Fruit fly (Drosophila melanogaster) whole organism, embryonic: ENCODE results near the gene CG14636.

Source experiments
- ATbp ChIP-seq: fragments of 200-800 bp; sonication (Bioruptor generic); optimal IDR thresholded peaks from 2 replicates; lab custom pipeline; 2017; ENCODE audit warnings: missing biosample characterization, mild to moderate bottlenecking, missing genetic modification characterization, missing genetic modification reagents
- Ada2b ChIP-seq: fragments of 200-800 bp; sonication (Bioruptor generic); IDR thresholded peaks from 2 replicates; pipeline ENCODE4 v1.3.6; 2022; ENCODE audit warnings: missing biosample characterization, missing genetic modification characterization
- Adf1 ChIP-seq: fragments of 200-800 bp; sonication (Bioruptor generic); IDR thresholded peaks from 2 replicates; pipeline ENCODE4 v1.3.6; 2022; ENCODE audit warnings: missing biosample characterization, missing genetic modification characterization
- CG10274 ChIP-seq: fragments of 200-800 bp; sonication (Bioruptor generic); optimal IDR thresholded peaks from 3 replicates; lab custom pipeline; 2017; ENCODE audit warnings: missing biosample characterization, mild to moderate bottlenecking, missing genetic modification characterization
- CG10431 ChIP-seq: fragments of 200-800 bp; sonication (Bioruptor generic); optimal IDR thresholded peaks from 3 replicates; lab custom pipeline; 2018; ENCODE audit warnings: missing biosample characterization, mild to moderate bottlenecking, missing genetic modification characterization
- CG10462 ChIP-seq: fragments of 200-800 bp; sonication (Bioruptor generic); optimal IDR thresholded peaks from 2 replicates; lab custom pipeline; 2016; ENCODE audit warnings: missing biosample characterization, missing genetic modification characterization
- CG13296 ChIP-seq: fragments of 200-800 bp; sonication (Bioruptor generic); optimal IDR thresholded peaks from 3 replicates; lab custom pipeline; 2018; ENCODE audit warnings: missing biosample characterization, mild to moderate bottlenecking, missing genetic modification characterization
- CG16863 ChIP-seq: fragments of 200-800 bp; sonication (Bioruptor generic); optimal IDR thresholded peaks from 3 replicates; lab custom pipeline; 2016; ENCODE audit warnings: missing biosample characterization, missing genetic modification characterization
- CG17385 ChIP-seq: fragments of 200-800 bp; sonication (Bioruptor generic); optimal IDR thresholded peaks from 3 replicates; lab custom pipeline; 2018; ENCODE audit warnings: missing biosample characterization, mild to moderate bottlenecking, missing genetic modification characterization
- CG2889 ChIP-seq: fragments of 200-800 bp; sonication (Bioruptor generic); IDR thresholded peaks from 3 replicates; pipeline ENCODE4 v1.3.6; 2022; ENCODE audit warnings: missing biosample characterization, missing genetic modification characterization
- CG32767 ChIP-seq: fragments of 200-800 bp; sonication (Bioruptor generic); IDR thresholded peaks from 2 replicates; pipeline ENCODE4 v1.3.6; 2022; ENCODE audit warnings: missing biosample characterization, missing genetic modification characterization
- CG33557 ChIP-seq: fragments of 200-800 bp; sonication (Bioruptor generic); optimal IDR thresholded peaks from 2 replicates; lab custom pipeline; 2019; ENCODE audit warnings: missing biosample characterization, mild to moderate bottlenecking, missing genetic modification characterization, moderate library complexity
- CG3726 ChIP-seq: fragments of 200-800 bp; sonication (Bioruptor generic); IDR thresholded peaks from 3 replicates; pipeline ENCODE4, ENCODE4 v1.3.6; 2022; ENCODE audit warnings: missing biosample characterization, missing genetic modification characterization
- CG4820 ChIP-seq: fragments of 200-800 bp; sonication (Bioruptor generic); optimal IDR thresholded peaks from 3 replicates; lab custom pipeline; 2016; ENCODE audit warnings: missing biosample characterization, missing genetic modification characterization
- CG5245 ChIP-seq: fragments of 200-800 bp; sonication (Bioruptor generic); optimal IDR thresholded peaks from 3 replicates; lab custom pipeline; 2016; ENCODE audit warnings: missing biosample characterization, missing genetic modification characterization
- CG5953 ChIP-seq: fragments of 200-800 bp; sonication (Bioruptor generic); IDR thresholded peaks from 2 replicates; pipeline ENCODE4 v1.3.6; 2022; ENCODE audit warnings: missing biosample characterization, missing genetic modification characterization
- CG6254 ChIP-seq: fragments of 200-800 bp; sonication (Bioruptor generic); optimal IDR thresholded peaks from 3 replicates; lab custom pipeline; 2017; ENCODE audit warnings: mild to moderate bottlenecking, missing biosample characterization, missing genetic modification reagents, missing genetic modification characterization
- CG8359 ChIP-seq: fragments of 200-800 bp; sonication (Bioruptor generic); optimal IDR thresholded peaks from 2 replicates; lab custom pipeline; 2017; ENCODE audit warnings: missing biosample characterization, mild to moderate bottlenecking, missing genetic modification characterization, borderline replicate concordance
- CG8765 ChIP-seq: fragments of 200-800 bp; sonication (Bioruptor generic); IDR thresholded peaks from 2 replicates; pipeline ENCODE4 v1.3.6; 2022; ENCODE audit warnings: missing biosample characterization, missing genetic modification characterization
- CG9609 ChIP-seq: fragments of 200-800 bp; sonication (Bioruptor generic); optimal IDR thresholded peaks from 3 replicates; lab custom pipeline; 2016; ENCODE audit warnings: missing biosample characterization, missing genetic modification characterization
- CrebB ChIP-seq: fragments of 200-800 bp; sonication (Bioruptor generic); optimal IDR thresholded peaks from 3 replicates; lab custom pipeline; 2018; ENCODE audit warnings: missing biosample characterization, mild to moderate bottlenecking, missing genetic modification characterization
- Dek ChIP-seq: fragments of 200-800 bp; sonication (Bioruptor generic); optimal IDR thresholded peaks from 3 replicates; lab custom pipeline; 2019; ENCODE audit warnings: missing biosample characterization, mild to moderate bottlenecking, missing genetic modification characterization, moderate library complexity
- Doc2 ChIP-seq: fragments of 200-800 bp; sonication (Bioruptor generic); IDR thresholded peaks from 2 replicates; pipeline ENCODE4 v1.3.6; 2022; ENCODE audit warnings: missing biosample characterization, missing genetic modification characterization
- Fer1 ChIP-seq: fragments of 200-800 bp; sonication (Bioruptor generic); optimal IDR thresholded peaks from 2 replicates; lab custom pipeline; 2017; ENCODE audit warnings: missing biosample characterization, mild to moderate bottlenecking, missing genetic modification characterization
- HLHmδ ChIP-seq: fragments of 200-800 bp; sonication (Bioruptor generic); optimal IDR thresholded peaks from 2 replicates; lab custom pipeline; 2018; ENCODE audit warnings: missing biosample characterization, mild to moderate bottlenecking, missing genetic modification characterization, moderate library complexity
- Hmx ChIP-seq: fragments of 200-800 bp; sonication (Bioruptor generic); optimal IDR thresholded peaks from 2 replicates; lab custom pipeline; 2016; ENCODE audit warnings: missing biosample characterization, missing genetic modification characterization
- Lhr ChIP-seq: fragments of 200-800 bp; sonication (Bioruptor generic); optimal IDR thresholded peaks from 3 replicates; lab custom pipeline; 2017; ENCODE audit warnings: mild to moderate bottlenecking, missing biosample characterization, missing genetic modification reagents, missing genetic modification characterization
- NFAT ChIP-seq: fragments of 200-800 bp; sonication (Bioruptor generic); IDR thresholded peaks from 2 replicates; pipeline ENCODE4 v1.3.6; 2022; ENCODE audit warnings: missing biosample characterization, missing genetic modification characterization
- Nf-YC ChIP-seq: fragments of 200-800 bp; optimal IDR thresholded peaks from 3 replicates; lab custom pipeline; 2019; ENCODE audit warnings: missing biosample characterization, mild to moderate bottlenecking, missing genetic modification characterization, moderate library complexity
- PHDP ChIP-seq: fragments of 200-800 bp; sonication (Bioruptor generic); optimal IDR thresholded peaks from 3 replicates; lab custom pipeline; 2018; ENCODE audit warnings: missing biosample characterization, mild to moderate bottlenecking, missing genetic modification characterization, moderate library complexity
- Rfx ChIP-seq: fragments of 200-800 bp; sonication (Bioruptor generic); IDR thresholded peaks from 2 replicates; pipeline ENCODE4 v1.3.6; 2022; ENCODE audit warnings: missing biosample characterization, missing genetic modification characterization
- ac ChIP-seq: fragments of 200-800 bp; sonication (Bioruptor generic); optimal IDR thresholded peaks from 3 replicates; lab custom pipeline; 2017; ENCODE audit warnings: missing biosample characterization, mild to moderate bottlenecking, missing genetic modification characterization
- aop ChIP-seq: fragments of 200-800 bp; sonication (Bioruptor generic); IDR thresholded peaks from 2 replicates; pipeline ENCODE4 v1.3.6; 2022; ENCODE audit warnings: missing biosample characterization, missing genetic modification characterization
- caup ChIP-seq: fragments of 200-800 bp; sonication (Bioruptor generic); optimal IDR thresholded peaks from 3 replicates; lab custom pipeline; 2017; ENCODE audit warnings: missing biosample characterization, mild to moderate bottlenecking, missing genetic modification characterization, moderate library complexity; ENCODE audit not compliant: severe bottlenecking
- chm ChIP-seq: fragments of 200-800 bp; sonication (Bioruptor generic); IDR thresholded peaks from 2 replicates; pipeline ENCODE4 v1.3.6; 2022; ENCODE audit warnings: missing biosample characterization, missing genetic modification characterization
- dmrt11E ChIP-seq: fragments of 200-800 bp; sonication (Bioruptor generic); optimal IDR thresholded peaks from 3 replicates; lab custom pipeline; 2018; ENCODE audit warnings: missing biosample characterization, mild to moderate bottlenecking, missing genetic modification characterization, moderate library complexity
- fd96Cb ChIP-seq: fragments of 200-800 bp; sonication (Bioruptor generic); optimal IDR thresholded peaks from 2 replicates; lab custom pipeline; 2018; ENCODE audit warnings: missing biosample characterization, mild to moderate bottlenecking, missing genetic modification characterization, moderate library complexity
- fru ChIP-seq: fragments of >200 bp; optimal IDR thresholded peaks from 2 replicates; lab custom pipeline; 2017
- gcm ChIP-seq: fragments of 200-800 bp; sonication (Bioruptor generic); optimal IDR thresholded peaks from 2 replicates; lab custom pipeline; 2019; ENCODE audit warnings: missing biosample characterization, mild to moderate bottlenecking, missing genetic modification characterization, moderate library complexity
- gcm2 ChIP-seq: fragments of 200-800 bp; sonication (Bioruptor generic); optimal IDR thresholded peaks from 2 replicates; lab custom pipeline; 2016; ENCODE audit warnings: missing biosample characterization, missing genetic modification characterization
- hkb ChIP-seq, 2 experiments: fragments of 200-800 bp in 1 of 2; fragments of >200 bp in 1 of 2; sonication (Bioruptor generic) in 1 of 2; IDR thresholded peaks in 1 of 2; optimal IDR thresholded peaks in 1 of 2; 2 replicates each; pipeline versions ENCODE4 v1.3.6 to Lab custom; 2017 to 2022; ENCODE audit warnings: missing biosample characterization in 1 of 2, missing genetic modification characterization in 1 of 2
- jigr1 ChIP-seq: fragments of 200-800 bp; sonication (Bioruptor generic); IDR thresholded peaks from 3 replicates; pipeline ENCODE4 v1.3.6; 2022; ENCODE audit warnings: missing biosample characterization, missing genetic modification characterization
- oc ChIP-seq: fragments of 200-800 bp; sonication (Bioruptor generic); optimal IDR thresholded peaks from 2 replicates; lab custom pipeline; 2018; ENCODE audit warnings: missing biosample characterization, mild to moderate bottlenecking, missing genetic modification characterization, moderate library complexity
- peb ChIP-seq: fragments of 200-800 bp; sonication (Bioruptor generic); IDR thresholded peaks from 2 replicates; pipeline ENCODE4 v1.3.6; 2022; ENCODE audit warnings: missing biosample characterization, missing genetic modification characterization
- prd ChIP-seq, 3 experiments: fragments of >200 bp in 2 of 3; fragments of 200-800 bp in 1 of 3; sonication (Bioruptor generic) in 1 of 3; optimal IDR thresholded peaks in 2 of 3; IDR thresholded peaks in 1 of 3; 2 replicates in 2 of 3; 3 replicates in 1 of 3; pipeline versions ENCODE4 v1.3.6 to Lab custom; 2017 to 2022; ENCODE audit warnings: missing biosample characterization in 1 of 3, missing genetic modification characterization in 1 of 3
- pros ChIP-seq: fragments of 200-800 bp; sonication (Bioruptor generic); optimal IDR thresholded peaks from 3 replicates; lab custom pipeline; 2019; ENCODE audit warnings: missing biosample characterization, mild to moderate bottlenecking, missing genetic modification characterization, moderate library complexity
- run ChIP-seq: fragments of 200-800 bp; sonication (Bioruptor generic); optimal IDR thresholded peaks from 3 replicates; lab custom pipeline; 2018; ENCODE audit warnings: missing biosample characterization, mild to moderate bottlenecking, missing genetic modification characterization
- sima ChIP-seq: fragments of 200-800 bp; sonication (Bioruptor generic); optimal IDR thresholded peaks from 2 replicates; lab custom pipeline; 2016; ENCODE audit warnings: missing biosample characterization, missing genetic modification characterization
- slou ChIP-seq: fragments of 200-800 bp; sonication (Bioruptor generic); optimal IDR thresholded peaks from 3 replicates; lab custom pipeline; 2016; ENCODE audit warnings: missing biosample characterization, missing genetic modification characterization
- toy ChIP-seq: fragments of 200-800 bp; sonication (Bioruptor generic); IDR thresholded peaks from 2 replicates; pipeline ENCODE4 v1.3.6; 2022; ENCODE audit warnings: missing biosample characterization, missing genetic modification characterization
- yki ChIP-seq: fragments of >200 bp; optimal IDR thresholded peaks from 3 replicates; lab custom pipeline; 2018
- zfh1 ChIP-seq: fragments of 200-800 bp; sonication (Bioruptor generic); IDR thresholded peaks from 3 replicates; pipeline ENCODE4 v1.3.6; 2022; ENCODE audit warnings: missing biosample characterization, missing genetic modification characterization

The CG14636 gene

DNA sequence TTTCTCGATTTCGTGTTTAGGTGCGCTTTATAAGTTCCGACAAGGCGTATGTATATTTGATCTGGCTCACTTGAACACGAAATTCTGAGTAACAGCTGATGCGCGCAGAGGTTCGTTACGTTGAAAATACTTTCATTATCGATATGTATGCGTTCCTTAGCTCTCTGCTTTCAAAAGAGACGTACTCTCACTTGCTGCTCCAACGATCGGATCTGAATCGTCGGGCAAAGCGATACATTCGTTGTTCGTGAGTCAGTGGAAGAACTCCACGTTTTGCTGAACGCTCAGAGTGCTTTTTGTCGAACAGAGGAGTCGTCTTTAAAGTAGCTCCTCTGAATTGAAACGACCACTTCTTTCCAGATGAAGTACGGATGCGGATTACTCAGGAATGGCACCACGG, 18.1 kb downstream of the CG14636 start, which contains the start of gene beta-Man (continued):
- TF ChIP-seq peb (GFP tag; lab: Robert Waterston, UW) (no peak), CG10431 (no peak), CG16863 (GFP tag; lab: Kevin White, UChicago) (no peak), gcm (GFP tag; lab: Kevin White, UChicago) (no peak), gcm2 (GFP tag; lab: Kevin White, UChicago) (no peak), CG13296 (GFP tag; lab: Kevin White, UChicago) (no peak), oc (no peak), CG6254 (GFP tag; lab: Kevin White, UChicago) (no peak), Ada2b (GFP tag; lab: Robert Waterston, UW) (no peak), CG3726 (GFP tag; lab: Robert Waterston, UW) (no peak), Lhr (GFP tag; lab: Kevin White, UChicago) (peak; percentile 90), Fer1 (no peak), CG33557 (GFP tag; lab: Kevin White, UChicago) (no peak), slou (GFP tag; lab: Kevin White, UChicago) (no peak), aop (GFP tag; lab: Robert Waterston, UW) (no peak), Nf-YC (no peak), CG5953 (no peak), CG9609 (GFP tag; lab: Kevin White, UChicago) (no peak), CG4820 (no peak), sima (no peak), Adf1 (no peak), CG8765 (GFP tag; lab: Robert Waterston, UW) (no peak), CG17385 (no peak), prd (optimal IDR thresholded peaks at IDR 0.05; lab: Kevin White, UChicago) (no peak), prd (GFP tag; IDR thresholded peaks at IDR 0.05; lab: Robert Waterston, UW) (no peak), fd96Cb (tag; lab: Kevin White, UChicago) (no peak), jigr1 (GFP tag; lab: Robert Waterston, UW) (no peak), PHDP (no peak), Rfx (GFP tag; lab: Robert Waterston, UW) (no peak), Hmx (GFP tag; lab: Kevin White, UChicago) (no peak), Doc2 (GFP tag; lab: Robert Waterston, UW) (no peak), yki (lab: Kevin White, UChicago) (no peak), run (tag; lab: Kevin White, UChicago) (no peak), zfh1 (GFP tag; lab: Robert Waterston, UW) (no peak), chm (GFP tag; lab: Robert Waterston, UW) (no peak), fru (lab: Kevin White, UChicago) (no peak), toy (GFP tag; lab: Robert Waterston, UW) (no peak), CG8359 (GFP tag; lab: Kevin White, UChicago) (no peak), CG32767 (GFP tag; lab: Robert Waterston, UW) (no peak), Dek (no peak), ATbp (GFP tag; lab: Kevin White, UChicago) (no peak), CG10462 (GFP tag; lab: Kevin White, UChicago) (no peak), CrebB (tag; lab: Kevin White, UChicago) (peak; percentile 12), CG5245 (GFP tag; lab: Kevin White, UChicago) (no peak), ac (GFP tag; lab: Kevin White, UChicago) (no peak), CG2889 (GFP tag; lab: Robert Waterston, UW) (no peak), CG10274 (GFP tag; lab: Kevin White, UChicago) (no peak), caup (GFP tag; lab: Kevin White, UChicago) (no peak), HLHmδ (peak; percentile 11), hkb (optimal IDR thresholded peaks at IDR 0.05; lab: Kevin White, UChicago) (no peak), hkb (GFP tag; IDR thresholded peaks at IDR 0.05; lab: Robert Waterston, UW) (0 out of 2 replicates have a peak, but pooled peaks have one; percentile 21), pros (GFP tag; lab: Kevin White, UChicago) (no peak), NFAT (GFP tag; lab: Robert Waterston, UW) (no peak), dmrt11E (tag; lab: Kevin White, UChicago) (no peak)
